Fruit fly (Drosophila melanogaster) whole organism, larva: ENCODE data around the gene yellow-e3.
A peak's percentile ranks its signal among the peaks of the same experiment; 100 is the strongest.

Experiments used
- noc ChIP-seq: fragments of 200-800 bp; sonication (Bioruptor generic); optimal IDR thresholded peaks from 3 replicates; lab custom pipeline; 2019; ENCODE audit warnings: missing biosample characterization, mild to moderate bottlenecking, missing genetic modification characterization, moderate library complexity

yellow-e3 gene

DNA sequence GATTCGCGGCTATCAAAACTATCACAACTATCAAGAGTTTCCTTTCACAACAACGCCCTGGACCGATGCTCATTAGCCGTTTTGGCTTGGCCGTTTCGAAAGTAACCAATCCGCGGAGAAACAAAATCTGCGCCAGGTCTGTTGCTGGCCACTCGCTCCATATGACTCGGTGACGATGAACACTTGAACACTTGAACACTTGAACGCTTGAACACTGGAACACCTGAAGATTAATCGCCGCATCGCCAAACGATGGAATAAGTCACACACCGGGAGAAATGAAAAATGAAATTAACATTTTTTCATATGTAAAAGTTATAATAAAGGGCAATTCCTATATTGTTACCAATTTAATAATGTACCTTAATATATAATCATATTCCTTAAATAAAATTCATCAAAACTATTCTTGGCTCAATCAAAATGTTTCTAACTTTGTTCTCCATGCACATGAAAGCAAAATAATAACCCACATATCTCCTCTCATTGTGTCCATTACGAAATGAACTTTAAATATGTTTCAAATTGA is 12.5 kb upstream of the yellow-e3 start:
- no peak for TF ChIP-seq noc (tag; lab: Kevin White, UChicago)

dm6 chr3R:13415186-13415585 is 10.5 kb upstream of the yellow-e3 start, which contains the start of gene yellow-e:
Gene yellow-e, minus strand, starts transcription at chr3R:13415286.
- TF ChIP-seq noc (tag; lab: Kevin White, UChicago) = no peak

DNA sequence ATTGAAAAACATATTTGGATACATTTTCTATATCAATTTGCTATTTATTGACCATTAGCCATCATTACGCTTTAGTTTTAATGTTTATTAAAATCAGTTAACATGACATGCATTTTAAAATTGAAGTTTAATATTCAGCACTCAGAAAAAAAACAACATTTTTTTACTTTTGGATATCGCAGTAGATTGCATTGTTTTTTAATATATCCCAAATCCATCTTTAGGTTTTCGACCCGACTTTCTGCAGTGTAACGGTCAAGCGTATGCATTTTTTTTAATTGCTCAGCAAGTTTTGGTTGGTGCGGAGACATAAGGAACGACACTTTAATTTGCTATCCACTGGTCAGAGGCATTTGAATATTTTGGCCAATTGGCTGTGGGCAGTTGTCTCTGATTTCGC is 8.0 kb upstream of the yellow-e3 start:
- no peak for TF ChIP-seq noc (tag; lab: Kevin White, UChicago)

dm6 chr3R:13406898-13407297 is 2.2 kb upstream of the yellow-e3 start, which contains the start of gene yellow-e2:
Gene yellow-e2, minus strand, starts transcription at chr3R:13406998.
- TF ChIP-seq noc (tag; lab: Kevin White, UChicago) = no peak

dm6 chr3R:13403032-13403459 is 1.6 kb downstream of the yellow-e3 start, which contains the start of gene Dpm3:
Gene Dpm3, minus strand, starts transcription at chr3R:13403051.
- no peak for TF ChIP-seq noc (tag; lab: Kevin White, UChicago)

DNA sequence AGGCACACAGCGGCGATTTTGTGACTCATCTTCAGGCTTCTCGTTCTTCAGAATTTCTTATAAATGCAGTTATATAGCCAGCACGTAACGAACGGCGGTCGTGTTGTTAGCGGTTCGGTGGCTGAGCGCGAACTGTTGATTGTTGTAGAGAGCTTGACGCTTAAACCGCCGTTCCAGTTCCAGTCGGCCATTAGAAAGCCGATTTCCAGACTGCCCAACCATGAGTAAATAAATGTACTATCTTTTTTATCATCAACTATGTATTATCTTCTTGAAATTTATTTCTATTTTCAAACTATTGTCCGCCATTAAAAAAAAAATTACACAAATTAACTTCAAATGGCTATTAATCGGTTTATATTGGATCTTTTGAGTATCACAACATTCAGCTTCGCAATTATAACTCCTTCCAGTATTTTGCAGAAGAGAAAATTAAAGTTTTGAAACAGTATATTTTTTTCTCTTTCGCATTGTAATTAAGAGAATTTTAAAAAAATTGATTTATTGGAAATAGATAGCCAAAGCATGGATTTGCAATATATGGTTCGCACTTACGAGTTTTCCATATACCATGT is 2.9 kb downstream of the yellow-e3 start, which contains the start of gene GILT1:
Gene GILT1 (minus strand): TSS at position 141 of the 575 bp plus-strand sequence.
- TF ChIP-seq noc (tag; lab: Kevin White, UChicago) = no peak

dm6 chr3R:13400902-13401721 is 3.6 kb downstream of the yellow-e3 start:
- peak; percentile 94 for TF ChIP-seq noc (tag; lab: Kevin White, UChicago)

dm6 chr3R:13397535-13397934 is 7.1 kb downstream of the yellow-e3 start, which contains the start of gene CG14377:
Gene CG14377, plus strand, starts transcription at chr3R:13397835.
- no peak for TF ChIP-seq noc (tag; lab: Kevin White, UChicago)

DNA sequence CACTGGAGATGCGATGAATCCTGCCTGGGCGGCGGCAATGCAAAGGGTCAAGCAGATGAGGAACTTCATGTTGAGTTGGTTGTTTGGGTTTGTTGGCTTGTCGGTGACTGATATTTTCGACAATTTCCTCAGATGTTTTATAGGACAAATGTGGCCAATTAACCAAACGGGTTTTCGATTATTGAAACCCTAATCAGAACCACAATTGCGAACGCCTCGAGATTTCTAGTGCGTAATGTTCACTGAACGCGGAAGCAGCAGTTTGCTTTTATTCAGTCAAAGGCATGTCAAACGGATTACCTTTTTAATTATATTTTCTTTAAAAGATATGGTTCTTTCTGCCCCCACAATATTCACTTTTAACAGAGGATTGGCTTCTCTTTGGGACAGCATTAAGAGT is 7.6 kb downstream of the yellow-e3 start, which contains the start of gene CG14374:
Gene CG14374 (minus strand): TSS at position 101 of the 400 bp plus-strand sequence.
- TF ChIP-seq noc (tag; lab: Kevin White, UChicago) = no peak

- no peak for TF ChIP-seq noc (tag; lab: Kevin White, UChicago)
These were observed 9.5 kb downstream of the yellow-e3 start, which contains the start of gene CCHa2 for dm6 chr3R:13395133-13395532. Gene CCHa2, minus strand, starts transcription at chr3R:13395197.

dm6 chr3R:13393009-13393408 is 11.7 kb downstream of the yellow-e3 start:
- TF ChIP-seq noc (tag; lab: Kevin White, UChicago) = no peak

DNA sequence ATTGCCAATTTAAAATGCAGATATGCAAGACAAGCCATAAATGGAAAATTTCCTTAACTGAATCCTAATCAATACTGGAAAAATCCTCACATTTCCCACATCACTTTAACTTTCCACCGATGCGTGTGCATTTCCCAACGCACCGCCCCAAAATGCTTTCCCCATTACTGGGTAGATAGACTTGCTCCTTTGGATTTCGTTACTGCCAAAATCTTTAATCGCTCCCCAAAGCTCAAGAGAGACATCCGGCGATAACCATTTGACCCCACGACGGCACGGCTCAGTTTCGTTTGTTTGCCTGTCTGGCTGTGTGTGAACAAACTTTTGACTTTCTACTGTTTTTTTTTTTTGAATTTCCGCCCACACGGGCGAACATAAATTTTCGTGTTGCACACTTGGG is 14.2 kb downstream of the yellow-e3 start:
- no peak for TF ChIP-seq noc (tag; lab: Kevin White, UChicago)

- TF ChIP-seq noc (tag; lab: Kevin White, UChicago) = no peak
These were observed 16.4 kb downstream of the yellow-e3 start, which contains the start of gene CG9799 for dm6 chr3R:13388160-13388870. Gene CG9799, minus strand, starts transcription at chr3R:13388709.

DNA sequence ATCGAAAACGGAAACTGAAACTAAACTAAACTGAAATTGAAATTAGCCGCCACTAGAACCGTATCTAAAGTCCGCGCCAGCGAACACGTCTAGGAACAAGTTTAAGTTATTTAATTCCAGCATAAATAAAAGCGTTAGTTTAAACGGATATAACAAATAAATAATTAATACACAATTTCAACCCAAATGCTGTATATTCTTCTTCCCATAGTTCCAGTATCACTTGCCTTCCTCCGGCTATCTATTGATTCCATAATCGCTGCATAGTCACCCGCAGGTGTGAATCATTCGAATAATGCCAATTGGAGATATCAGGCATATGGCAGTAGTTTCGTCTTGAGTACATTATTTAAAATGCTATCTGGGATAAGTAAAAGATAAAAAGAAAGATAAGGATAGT is 19.6 kb downstream of the yellow-e3 start:
- no peak for TF ChIP-seq noc (tag; lab: Kevin White, UChicago)

DNA sequence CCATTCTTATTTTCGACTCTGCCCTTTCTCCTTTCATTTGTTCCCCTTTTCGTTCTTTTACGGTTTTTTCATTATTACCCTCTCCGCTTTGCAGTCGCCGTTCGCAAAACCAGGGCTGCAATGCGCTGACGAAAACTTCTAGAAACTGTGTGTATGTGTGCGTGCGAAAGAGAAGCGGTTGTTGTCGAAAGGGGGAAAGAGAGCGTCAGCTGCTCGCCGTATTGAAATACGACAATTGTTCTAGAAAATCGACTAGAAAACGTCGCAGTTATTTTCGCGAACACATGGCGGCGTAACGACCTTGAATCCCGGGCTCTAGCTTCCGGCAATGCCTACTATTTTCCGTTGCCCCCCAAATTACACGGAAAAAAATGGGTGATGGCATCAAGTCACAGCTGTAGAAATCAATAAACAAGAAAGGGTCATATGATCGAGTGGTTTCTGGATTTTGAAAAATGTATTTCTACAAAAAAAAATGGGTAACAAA is 22.0 kb downstream of the yellow-e3 start:
- TF ChIP-seq noc (tag; lab: Kevin White, UChicago) = peak; percentile 1
